Fruit fly (Drosophila melanogaster) whole organism, embryonic: Measurements from ENCODE around the gene how.

Experiments
- CG10462 ChIP-seq: fragments of 200-800 bp; sonication (Bioruptor generic); optimal IDR thresholded peaks from 2 replicates; lab custom pipeline; 2016; ENCODE audit warnings: missing biosample characterization, missing genetic modification characterization
- CG11247 ChIP-seq: fragments of 200-800 bp; sonication (Bioruptor generic); IDR thresholded peaks from 2 replicates; pipeline ENCODE4 v1.3.6; 2022; ENCODE audit warnings: missing biosample characterization, missing genetic modification characterization
- CG1233 ChIP-seq: fragments of 200-800 bp; sonication (Bioruptor generic); optimal IDR thresholded peaks from 4 replicates; lab custom pipeline; 2018; ENCODE audit warnings: missing biosample characterization, mild to moderate bottlenecking, missing genetic modification characterization
- CG13424 ChIP-seq: fragments of 200-800 bp; sonication (Bioruptor generic); optimal IDR thresholded peaks from 2 replicates; lab custom pipeline; 2019; ENCODE audit warnings: missing biosample characterization, mild to moderate bottlenecking, missing genetic modification characterization, moderate library complexity
- CG13894 ChIP-seq: fragments of 200-800 bp; sonication (Bioruptor generic); optimal IDR thresholded peaks from 3 replicates; lab custom pipeline; 2018; ENCODE audit warnings: missing biosample characterization, mild to moderate bottlenecking, missing genetic modification characterization, moderate library complexity
- CG1603 ChIP-seq: fragments of 200-800 bp; sonication (Bioruptor generic); optimal IDR thresholded peaks from 2 replicates; lab custom pipeline; 2019; ENCODE audit warnings: missing biosample characterization, mild to moderate bottlenecking, missing genetic modification characterization, moderate library complexity
- CG17328 ChIP-seq: fragments of 200-800 bp; sonication (Bioruptor generic); IDR thresholded peaks from 2 replicates; pipeline ENCODE4 v1.3.6; 2022; ENCODE audit warnings: missing biosample characterization, missing genetic modification characterization
- CG31224 ChIP-seq: fragments of 200-800 bp; sonication (Bioruptor generic); IDR thresholded peaks from 2 replicates; pipeline ENCODE4 v1.3.6; 2022; ENCODE audit warnings: missing biosample characterization, missing genetic modification characterization
- CG31441 ChIP-seq: fragments of 200-800 bp; sonication (Bioruptor generic); IDR thresholded peaks from 2 replicates; pipeline ENCODE4 v1.3.6; 2022; ENCODE audit warnings: missing biosample characterization, missing genetic modification characterization
- CG3726 ChIP-seq: fragments of 200-800 bp; sonication (Bioruptor generic); IDR thresholded peaks from 3 replicates; pipeline ENCODE4, ENCODE4 v1.3.6; 2022; ENCODE audit warnings: missing biosample characterization, missing genetic modification characterization
- CG42726 ChIP-seq: fragments of 200-800 bp; sonication (Bioruptor generic); IDR thresholded peaks from 2 replicates; pipeline ENCODE4 v1.3.6; 2022; ENCODE audit warnings: missing biosample characterization, missing genetic modification characterization; ENCODE audit not compliant: partially characterized antibody
- CG4328 ChIP-seq: fragments of 200-800 bp; sonication (Bioruptor generic); optimal IDR thresholded peaks from 3 replicates; lab custom pipeline; 2017; ENCODE audit warnings: missing biosample characterization, missing genetic modification reagents, missing genetic modification characterization
- CG6272 ChIP-seq: fragments of 200-800 bp; sonication (Bioruptor generic); IDR thresholded peaks from 2 replicates; pipeline ENCODE4 v1.3.6; 2022; ENCODE audit warnings: missing biosample characterization, missing genetic modification characterization
- CG6654 ChIP-seq: fragments of 200-800 bp; sonication (Bioruptor generic); optimal IDR thresholded peaks from 2 replicates; lab custom pipeline; 2017; ENCODE audit warnings: missing biosample characterization, mild to moderate bottlenecking, missing genetic modification characterization
- CG6854 ChIP-seq: fragments of 200-800 bp; sonication (Bioruptor generic); optimal IDR thresholded peaks from 3 replicates; lab custom pipeline; 2017; ENCODE audit warnings: missing biosample characterization, mild to moderate bottlenecking, missing genetic modification characterization
- CG7271 ChIP-seq: fragments of 200-800 bp; sonication (Bioruptor generic); optimal IDR thresholded peaks from 2 replicates; lab custom pipeline; 2018; ENCODE audit warnings: missing biosample characterization, mild to moderate bottlenecking, missing genetic modification characterization, moderate library complexity
- CG7963 ChIP-seq: fragments of 200-800 bp; sonication (Bioruptor generic); IDR thresholded peaks from 3 replicates; pipeline ENCODE4 v1.3.6; 2022; ENCODE audit warnings: missing biosample characterization, missing genetic modification characterization; ENCODE audit not compliant: partially characterized antibody
- CG8478 ChIP-seq: fragments of >200 bp; optimal IDR thresholded peaks from 2 replicates; lab custom pipeline; 2018
- CG9437 ChIP-seq: fragments of 200-800 bp; sonication (Bioruptor generic); optimal IDR thresholded peaks from 2 replicates; lab custom pipeline; 2018; ENCODE audit warnings: missing biosample characterization, mild to moderate bottlenecking, missing genetic modification characterization
- CG9797 ChIP-seq: fragments of 200-800 bp; sonication (Bioruptor generic); optimal IDR thresholded peaks from 3 replicates; lab custom pipeline; 2018; ENCODE audit warnings: missing biosample characterization, mild to moderate bottlenecking, missing genetic modification characterization
- Camta ChIP-seq: fragments of 200-800 bp; sonication (Bioruptor generic); optimal IDR thresholded peaks from 2 replicates; lab custom pipeline; 2016; ENCODE audit warnings: missing biosample characterization, missing genetic modification characterization
- Dip2 ChIP-seq: fragments of 200-800 bp; sonication (Bioruptor generic); IDR thresholded peaks from 2 replicates; pipeline ENCODE4 v1.3.6; 2022; ENCODE audit warnings: missing biosample characterization, missing genetic modification characterization
- Dref ChIP-seq: fragments of 200-800 bp; sonication (Bioruptor generic); IDR thresholded peaks from 2 replicates; pipeline ENCODE4 v1.3.6; 2022; ENCODE audit warnings: missing biosample characterization, missing genetic modification characterization
- Ets97D ChIP-seq: fragments of 200-800 bp; sonication (Bioruptor generic); optimal IDR thresholded peaks from 3 replicates; lab custom pipeline; 2016; ENCODE audit warnings: missing biosample characterization, missing genetic modification characterization
- HHEX ChIP-seq: fragments of 200-800 bp; sonication (Bioruptor generic); optimal IDR thresholded peaks from 3 replicates; lab custom pipeline; 2017; ENCODE audit warnings: missing biosample characterization, mild to moderate bottlenecking, missing genetic modification characterization, missing genetic modification reagents
- HLH4C ChIP-seq: fragments of 200-800 bp; sonication (Bioruptor generic); IDR thresholded peaks from 3 replicates; pipeline ENCODE4 v1.3.6; 2022; ENCODE audit warnings: missing biosample characterization, missing genetic modification characterization; ENCODE audit not compliant: partially characterized antibody
- Hey ChIP-seq: fragments of 200-800 bp; sonication (Bioruptor generic); optimal IDR thresholded peaks from 3 replicates; lab custom pipeline; 2018; ENCODE audit warnings: missing biosample characterization, mild to moderate bottlenecking, missing genetic modification characterization
- Hr78 ChIP-seq, 2 experiments: fragments of 200-800 bp in 1 of 2; fragments of >200 bp in 1 of 2; sonication (Bioruptor generic) in 1 of 2; optimal IDR thresholded peaks; 2 replicates each; lab custom pipeline; 2017 to 2019; ENCODE audit warnings: missing biosample characterization in 2 of 2, missing genetic modification characterization in 2 of 2, mild to moderate bottlenecking in 1 of 2, moderate library complexity in 1 of 2
- Neu2 ChIP-seq: fragments of 200-800 bp; sonication (Bioruptor generic); optimal IDR thresholded peaks from 3 replicates; lab custom pipeline; 2016; ENCODE audit warnings: missing biosample characterization, missing genetic modification characterization, borderline replicate concordance
- Scr ChIP-seq: fragments of 200-800 bp; sonication (Bioruptor generic); IDR thresholded peaks from 2 replicates; pipeline ENCODE4 v1.3.6; 2022; ENCODE audit warnings: missing biosample characterization, missing genetic modification characterization; ENCODE audit not compliant: partially characterized antibody
- Ssrp ChIP-seq: fragments of 200-800 bp; sonication (Bioruptor generic); optimal IDR thresholded peaks from 2 replicates; lab custom pipeline; 2018; ENCODE audit warnings: missing biosample characterization, mild to moderate bottlenecking, missing genetic modification characterization, moderate library complexity
- cad ChIP-seq: fragments of >200 bp; optimal IDR thresholded peaks from 2 replicates; lab custom pipeline; 2017; ENCODE audit warnings: missing biosample characterization, missing genetic modification characterization
- croc ChIP-seq: fragments of 200-800 bp; sonication (Bioruptor generic); conservative IDR thresholded peaks from 3 replicates; pipeline ENCODE4 v1.3.6; 2022; ENCODE audit warnings: missing biosample characterization, missing genetic modification characterization
- dimm ChIP-seq: fragments of 200-800 bp; sonication (Bioruptor generic); IDR thresholded peaks from 2 replicates; pipeline ENCODE4 v1.3.6; 2022; ENCODE audit warnings: missing biosample characterization, missing genetic modification characterization
- fd64A ChIP-seq: fragments of 200-800 bp; sonication (Bioruptor generic); optimal IDR thresholded peaks from 3 replicates; lab custom pipeline; 2018; ENCODE audit warnings: missing biosample characterization, mild to moderate bottlenecking, missing genetic modification characterization
- gem ChIP-seq: fragments of 200-800 bp; sonication (Bioruptor generic); optimal IDR thresholded peaks from 2 replicates; lab custom pipeline; 2019; ENCODE audit warnings: missing biosample characterization, mild to moderate bottlenecking, missing genetic modification characterization, moderate library complexity
- hbn ChIP-seq: fragments of 200-800 bp; sonication (Bioruptor generic); IDR thresholded peaks from 2 replicates; pipeline ENCODE4 v1.3.6; 2022; ENCODE audit warnings: missing biosample characterization, missing genetic modification characterization; ENCODE audit not compliant: partially characterized antibody
- her ChIP-seq: fragments of 200-800 bp; sonication (Bioruptor generic); optimal IDR thresholded peaks from 2 replicates; lab custom pipeline; 2016; ENCODE audit warnings: missing biosample characterization, missing genetic modification characterization
- jing ChIP-seq: fragments of 200-800 bp; sonication (Bioruptor generic); optimal IDR thresholded peaks from 2 replicates; lab custom pipeline; 2018; ENCODE audit warnings: missing biosample characterization, mild to moderate bottlenecking, missing genetic modification characterization
- ken ChIP-seq: fragments of 200-800 bp; sonication (Bioruptor generic); IDR thresholded peaks from 3 replicates; pipeline ENCODE4 v1.3.6; 2022; ENCODE audit warnings: missing biosample characterization, missing genetic modification characterization
- lilli ChIP-seq: fragments of 200-800 bp; sonication (Bioruptor generic); optimal IDR thresholded peaks from 3 replicates; lab custom pipeline; 2016; ENCODE audit warnings: missing biosample characterization, missing genetic modification characterization
- luna ChIP-seq: fragments of 200-800 bp; sonication (Bioruptor generic); optimal IDR thresholded peaks from 2 replicates; lab custom pipeline; 2016; ENCODE audit warnings: missing biosample characterization, missing genetic modification characterization
- mld ChIP-seq: fragments of 200-800 bp; sonication (Bioruptor generic); IDR thresholded peaks from 3 replicates; pipeline ENCODE4 v1.3.6; 2022; ENCODE audit warnings: missing biosample characterization, missing genetic modification characterization; ENCODE audit not compliant: partially characterized antibody
- ranshi ChIP-seq: fragments of 200-800 bp; sonication (Bioruptor generic); IDR thresholded peaks from 2 replicates; pipeline ENCODE4 v1.3.6; 2022; ENCODE audit warnings: missing biosample characterization, missing genetic modification characterization
- stwl ChIP-seq: fragments of 200-800 bp; sonication (Bioruptor generic); optimal IDR thresholded peaks from 3 replicates; lab custom pipeline; 2018; ENCODE audit warnings: missing biosample characterization, mild to moderate bottlenecking, missing genetic modification characterization, moderate library complexity
- tgo ChIP-seq: fragments of 200-800 bp; sonication (Bioruptor generic); IDR thresholded peaks from 3 replicates; pipeline ENCODE4 v1.3.6; 2022; ENCODE audit warnings: missing biosample characterization, missing genetic modification characterization
- tio ChIP-seq: fragments of 200-800 bp; sonication (Bioruptor generic); optimal IDR thresholded peaks from 2 replicates; lab custom pipeline; 2017; ENCODE audit warnings: missing biosample characterization, missing genetic modification characterization, inconsistent platforms
- vnd ChIP-seq: fragments of 200-800 bp; sonication (Bioruptor generic); IDR thresholded peaks from 3 replicates; pipeline ENCODE4 v1.3.6; 2022; ENCODE audit warnings: missing biosample characterization, missing genetic modification characterization; ENCODE audit not compliant: partially characterized antibody
- wor ChIP-seq: fragments of 200-800 bp; sonication (Bioruptor generic); IDR thresholded peaks from 2 replicates; pipeline ENCODE4 v1.3.6; 2022; ENCODE audit warnings: missing biosample characterization, missing genetic modification characterization
- yki ChIP-seq: fragments of >200 bp; optimal IDR thresholded peaks from 3 replicates; lab custom pipeline; 2018
- zfh2 ChIP-seq: fragments of 200-800 bp; sonication (Bioruptor generic); optimal IDR thresholded peaks from 2 replicates; lab custom pipeline; 2016; ENCODE audit warnings: missing biosample characterization, missing genetic modification characterization

Gene how

DNA sequence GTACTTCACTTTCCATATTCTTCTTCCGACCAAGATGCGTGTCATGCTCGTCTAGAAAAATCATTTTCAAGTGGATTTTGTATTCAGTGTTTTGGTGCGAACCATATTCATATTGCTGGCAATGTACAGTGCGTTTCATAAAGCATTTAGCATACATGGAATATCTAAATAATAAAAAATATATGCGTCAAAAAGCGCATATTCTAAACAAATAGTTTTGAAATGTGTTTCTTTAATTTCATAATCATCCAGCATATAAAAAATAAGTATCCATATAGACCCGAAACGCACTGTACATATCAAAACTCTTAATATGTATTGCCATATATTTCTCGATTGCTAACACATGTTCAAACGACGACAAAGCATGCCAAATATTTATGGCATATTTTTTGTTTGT lies 79.2 kb downstream of the how start:
- TF ChIP-seq croc (GFP tag; lab: Robert Waterston, UW), result no peak
- no peak for TF ChIP-seq Dref (GFP tag; lab: Robert Waterston, UW)
- no peak for TF ChIP-seq CG8478 (lab: Kevin White, UChicago)
- no peak for TF ChIP-seq dimm (GFP tag; lab: Robert Waterston, UW)
- TF ChIP-seq CG42726, result no peak
- peak; percentile 10 for TF ChIP-seq CG7271
- no peak for TF ChIP-seq cad (GFP tag; lab: Kevin White, UChicago)
- TF ChIP-seq lilli (GFP tag; lab: Kevin White, UChicago), result peak; percentile 34
- no peak for TF ChIP-seq CG3726
- TF ChIP-seq Ets97D (GFP tag; lab: Kevin White, UChicago), result no peak
- TF ChIP-seq tgo (GFP tag; lab: Robert Waterston, UW), result peak; percentile 73; the same call in 2 of the 3 replicates
- TF ChIP-seq gem (tag; lab: Kevin White, UChicago), result peak; percentile 77
- no peak; the same call in 1 of the 2 replicates for TF ChIP-seq CG31441 (GFP tag; lab: Robert Waterston, UW)
- TF ChIP-seq CG9437 (GFP tag; lab: Kevin White, UChicago), result peak; percentile 9
- no peak for TF ChIP-seq stwl (tag; lab: Kevin White, UChicago)
- TF ChIP-seq Scr (GFP tag; lab: Robert Waterston, UW), result no peak
- peak; percentile 26 for TF ChIP-seq zfh2 (GFP tag; lab: Kevin White, UChicago)
- peak; percentile 49 for TF ChIP-seq CG6854
- no peak for TF ChIP-seq yki (lab: Kevin White, UChicago)
- TF ChIP-seq CG4328 (GFP tag; lab: Kevin White, UChicago), result no peak
- no peak for TF ChIP-seq CG1233 (GFP tag; lab: Kevin White, UChicago)
- peak; percentile 67 for TF ChIP-seq CG11247 (GFP tag; lab: Robert Waterston, UW)
- no peak for TF ChIP-seq luna (GFP tag; lab: Kevin White, UChicago)
- TF ChIP-seq CG13424 (tag; lab: Kevin White, UChicago), result peak; percentile 67
- no peak for TF ChIP-seq Neu2
- TF ChIP-seq CG6654 (GFP tag; lab: Kevin White, UChicago), result no peak
- TF ChIP-seq Camta (GFP tag; lab: Kevin White, UChicago), result peak; percentile 18
- no peak for TF ChIP-seq mld
- no peak for TF ChIP-seq Hey (tag; lab: Kevin White, UChicago)
- TF ChIP-seq Ssrp (tag; lab: Kevin White, UChicago), result no peak
- TF ChIP-seq HHEX (GFP tag; lab: Kevin White, UChicago), result peak; percentile 59
- no peak for TF ChIP-seq HLH4C (GFP tag; lab: Robert Waterston, UW)
- TF ChIP-seq CG7963 (GFP tag; lab: Robert Waterston, UW), result no peak
- TF ChIP-seq Dip2 (GFP tag; lab: Robert Waterston, UW), result no peak
- no peak for TF ChIP-seq fd64A (GFP tag; lab: Kevin White, UChicago)
- no peak for TF ChIP-seq Hr78 (GFP tag; optimal IDR thresholded peaks at IDR 0.05; lab: Kevin White, UChicago)
- TF ChIP-seq CG1603 (tag; lab: Kevin White, UChicago), result peak; percentile 17
- TF ChIP-seq hbn (GFP tag; lab: Robert Waterston, UW), result no peak
- peak; percentile 63; the same call in 1 of the 2 replicates for TF ChIP-seq CG31224 (GFP tag; lab: Robert Waterston, UW)
- TF ChIP-seq jing (GFP tag; lab: Kevin White, UChicago), result no peak
- TF ChIP-seq CG10462 (GFP tag; lab: Kevin White, UChicago), result no peak
- TF ChIP-seq ken, result peak; percentile 58; the same call in 1 of the 3 replicates
- no peak for TF ChIP-seq CG13894 (tag; lab: Kevin White, UChicago)
- TF ChIP-seq ranshi (GFP tag; lab: Robert Waterston, UW), result peak; percentile 61; the same call in 1 of the 2 replicates
- peak; percentile 64 for TF ChIP-seq CG17328 (GFP tag; lab: Robert Waterston, UW)
- TF ChIP-seq tio (GFP tag; lab: Kevin White, UChicago), result no peak
- no peak for TF ChIP-seq CG9797 (GFP tag; lab: Kevin White, UChicago)
- TF ChIP-seq her (GFP tag; lab: Kevin White, UChicago), result no peak
- TF ChIP-seq vnd (GFP tag; lab: Robert Waterston, UW), result no peak
- no peak for TF ChIP-seq wor (GFP tag; lab: Robert Waterston, UW)
- no peak for TF ChIP-seq CG6272 (GFP tag; lab: Robert Waterston, UW)
